Worm (Caenorhabditis elegans) whole organism, young adult: ENCODE data around the gene cutl-11.

Experiments
- F22D6.2 ChIP-seq: sonication (generic microtip); optimal IDR thresholded peaks from 2 replicates; lab custom pipeline; 2016; ENCODE audit warnings: mild to moderate bottlenecking, missing genetic modification characterization, missing compliant biosample characterization
- F33H1.4 ChIP-seq: fragments of 200-800 bp; sonication (Bioruptor generic); IDR thresholded peaks from 2 replicates; pipeline ENCODE4 v1.3.6; 2022; ENCODE audit warnings: missing genetic modification reagents, missing genetic modification characterization, missing compliant biosample characterization
- hlh-26 ChIP-seq: fragments of 200-800 bp; sonication (Bioruptor generic); conservative IDR thresholded peaks from 2 replicates; pipeline ENCODE4 v1.3.6; 2022; ENCODE audit warnings: missing genetic modification reagents, missing genetic modification characterization, missing compliant biosample characterization
- nhr-179 ChIP-seq: sonication (generic microtip); optimal IDR thresholded peaks from 2 replicates; lab custom pipeline; 2016; ENCODE audit warnings: mild to moderate bottlenecking, missing genetic modification characterization, missing compliant biosample characterization

ce11 chrX:11628580-11628979, 22.1 kb downstream of the cutl-11 start, which contains the start of gene spp-30:
- TF ChIP-seq nhr-179 (tag; lab: Kevin White, UChicago) (no peak), F22D6.2 (tag; lab: Kevin White, UChicago) (no peak), hlh-26 (GFP tag; lab: Robert Waterston, UW) (no peak), F33H1.4 (GFP tag; lab: Robert Waterston, UW) (no peak)
